Fruit fly (Drosophila melanogaster): ENCODE data around the gene CG43373.
A peak's percentile ranks its signal among the peaks of the same experiment; 100 is the strongest.

The CG43373 gene

DNA sequence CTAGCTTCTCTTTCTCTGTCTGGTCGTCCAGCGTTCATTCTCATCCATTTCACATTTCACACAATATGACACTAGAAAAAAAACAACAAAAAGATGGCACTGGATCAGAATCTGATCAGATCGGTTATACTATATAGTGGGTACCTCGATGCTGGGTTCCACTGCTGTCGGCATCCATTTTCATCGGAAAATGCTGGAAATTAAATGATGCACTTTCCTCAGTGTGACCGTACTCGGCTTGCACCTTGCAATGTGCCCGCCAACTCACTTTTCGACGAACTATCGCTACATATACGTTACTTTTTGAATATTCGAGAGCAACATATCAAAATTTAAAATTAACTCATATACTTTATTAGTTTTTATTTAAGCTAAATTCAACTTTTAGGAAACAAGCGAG is 47.7 kb upstream of the CG43373 start, which contains the start of gene tra (continued):
- TF ChIP-seq knrl (GFP tag; IDR thresholded peaks at IDR 0.05; ENCODE audit: partially characterized antibody) = peak; percentile 57; the same call in 2 of the 3 replicates
- TF ChIP-seq chif (GFP tag; optimal IDR thresholded peaks at IDR 0.05) = no peak
- TF ChIP-seq CG9215 (GFP tag; IDR thresholded peaks at IDR 0.05) = no peak
- no peak for TF ChIP-seq Aef1 (GFP tag; IDR thresholded peaks at IDR 0.05)
- no peak for TF ChIP-seq ci (GFP tag; IDR thresholded peaks at IDR 0.05)
- no peak for TF ChIP-seq CG9437 (GFP tag; optimal IDR thresholded peaks at IDR 0.05)
- TF ChIP-seq peb (GFP tag; IDR thresholded peaks at IDR 0.05) = no peak

DNA sequence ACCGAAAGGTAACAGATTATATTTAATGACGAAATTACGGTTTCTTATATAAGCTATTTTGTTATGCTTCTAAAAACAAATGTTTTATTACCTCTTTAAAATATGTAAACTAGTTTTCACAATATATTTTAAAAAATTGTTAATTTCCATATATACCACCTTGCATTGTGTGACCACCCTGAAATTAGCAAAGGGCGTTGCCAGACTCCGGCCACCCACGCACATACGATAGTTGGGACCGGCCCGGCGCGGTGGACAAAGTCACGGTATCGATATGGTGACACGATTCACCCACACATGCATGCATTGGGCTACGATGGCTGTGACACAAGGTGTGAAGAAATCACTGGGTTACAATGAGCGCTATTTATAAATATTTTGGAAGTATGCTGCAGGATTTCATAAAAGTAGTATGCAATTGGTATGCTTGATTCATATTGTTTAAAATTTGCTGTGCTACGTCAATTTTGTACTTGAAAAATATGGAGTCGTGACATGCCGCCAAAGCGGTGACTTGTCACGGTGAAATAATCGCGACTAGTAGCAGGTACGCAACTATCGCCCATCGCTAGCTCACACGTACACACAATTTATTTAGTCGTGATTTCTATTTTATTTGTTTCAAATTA is 44.9 kb upstream of the CG43373 start:
- TF ChIP-seq seq (GFP tag; IDR thresholded peaks at IDR 0.05) (no peak), Hey (tag; optimal IDR thresholded peaks at IDR 0.05) (no peak), ap (GFP tag; IDR thresholded peaks at IDR 0.05) (peak; percentile 47; the same call in 1 of the 2 replicates), CG14667 (GFP tag; IDR thresholded peaks at IDR 0.05) (peak; percentile 36; the same call in 1 of the 2 replicates), CG9609 (GFP tag; optimal IDR thresholded peaks at IDR 0.05) (peak; percentile 62), CG1832 (GFP tag; optimal IDR thresholded peaks at IDR 0.05) (no peak), CG6791 (GFP tag; IDR thresholded peaks at IDR 0.05; ENCODE audit: partially characterized antibody) (peak; percentile 85), CoRest (tag; optimal IDR thresholded peaks at IDR 0.05) (peak; percentile 74), CG12155 (GFP tag; optimal IDR thresholded peaks at IDR 0.05) (peak; percentile 9), wek (GFP tag; optimal IDR thresholded peaks at IDR 0.05) (no peak), klu (GFP tag; IDR thresholded peaks at IDR 0.05) (peak; percentile 100), disco-r (GFP tag; optimal IDR thresholded peaks at IDR 0.05) (peak; percentile 61), tup (GFP tag; optimal IDR thresholded peaks at IDR 0.05) (peak; percentile 10), en (GFP tag; optimal IDR thresholded peaks at IDR 0.05) (no peak), CG15011 (GFP tag; optimal IDR thresholded peaks at IDR 0.05) (no peak), dan (GFP tag; IDR thresholded peaks at IDR 0.05) (no peak), usp (GFP tag; optimal IDR thresholded peaks at IDR 0.05) (no peak), zfh2 (GFP tag; optimal IDR thresholded peaks at IDR 0.05) (peak; percentile 70), p53 (GFP tag; optimal IDR thresholded peaks at IDR 0.05) (peak; percentile 34), CG11696 (GFP tag; IDR thresholded peaks at IDR 0.05) (no peak), sisA (GFP tag; IDR thresholded peaks at IDR 0.05) (peak; percentile 47), CG11247 (GFP tag; IDR thresholded peaks at IDR 0.05) (peak; percentile 51; the same call in 1 of the 2 replicates), ems (GFP tag; optimal IDR thresholded peaks at IDR 0.05) (peak; percentile 69), H15 (GFP tag; IDR thresholded peaks at IDR 0.05) (0 out of 3 replicates have a peak, but pooled peaks have one; percentile 35), chif (GFP tag; optimal IDR thresholded peaks at IDR 0.05) (peak; percentile 9 to 36), CG7839 (tag; optimal IDR thresholded peaks at IDR 0.05) (peak; percentile 63), C15 (GFP tag; IDR thresholded peaks at IDR 0.05) (no peak), Awh (GFP tag; IDR thresholded peaks at IDR 0.05) (peak; percentile 22; the same call in 1 of the 2 replicates), CkIIα-i1 (GFP tag; IDR thresholded peaks at IDR 0.05) (no peak), CG5245 (GFP tag; optimal IDR thresholded peaks at IDR 0.05) (peak; percentile 37), h (optimal IDR thresholded peaks at IDR 0.05) (no peak), sens (GFP tag) (peak; percentile 96), schlank (tag; optimal IDR thresholded peaks at IDR 0.05) (no peak), Adf1 (GFP tag; IDR thresholded peaks at IDR 0.05) (no peak), maf-S (GFP tag; optimal IDR thresholded peaks at IDR 0.05) (peak; percentile 8), Dek (tag; optimal IDR thresholded peaks at IDR 0.05) (peak; percentile 68), CG4360 (GFP tag; IDR thresholded peaks at IDR 0.05) (peak; percentile 36; the same call in 1 of the 2 replicates), Hr39 (optimal IDR thresholded peaks at IDR 0.05) (no peak), ato (GFP tag; IDR thresholded peaks at IDR 0.05; ENCODE audit: partially characterized antibody) (peak; percentile 60), bowl (GFP tag; IDR thresholded peaks at IDR 0.05) (no peak), Dll (GFP tag; IDR thresholded peaks at IDR 0.05; ENCODE audit: partially characterized antibody) (peak; percentile 98), CG43689 (GFP tag; IDR thresholded peaks at IDR 0.05) (no peak), hth (optimal IDR thresholded peaks at IDR 0.05) (no peak), CG11723 (GFP tag; optimal IDR thresholded peaks at IDR 0.05) (no peak), al (GFP tag; IDR thresholded peaks at IDR 0.05) (peak; percentile 20; the same call in 1 of the 2 replicates)
